Fruit fly (Drosophila melanogaster) whole organism, wandering third instar larva: ENCODE results near the gene CycE.

Experiments used
- CG9705 ChIP-seq: fragments of 200-800 bp; sonication (Bioruptor generic); optimal IDR thresholded peaks from 2 replicates; lab custom pipeline; 2018; ENCODE audit warnings: missing biosample characterization, mild to moderate bottlenecking, missing genetic modification characterization
- GATAd ChIP-seq: sonication (Bioruptor generic); optimal IDR thresholded peaks from 2 replicates; lab custom pipeline; 2016; ENCODE audit warnings: missing biosample characterization, missing genetic modification characterization
- Myc ChIP-seq: fragments of >200 bp; optimal IDR thresholded peaks from 2 replicates; lab custom pipeline; 2017
- pan ChIP-seq: fragments of >200 bp; optimal IDR thresholded peaks from 2 replicates; lab custom pipeline; 2017
- usp ChIP-seq: fragments of >200 bp; optimal IDR thresholded peaks from 2 replicates; lab custom pipeline; 2017; ENCODE audit warnings: missing biosample characterization, missing genetic modification characterization

- TF ChIP-seq GATAd = no peak
- no peak for TF ChIP-seq pan (lab: Kevin White, UChicago)
- TF ChIP-seq CG9705 (GFP tag; lab: Kevin White, UChicago) = no peak
- TF ChIP-seq Myc (lab: Kevin White, UChicago) = no peak
- no peak for TF ChIP-seq usp (GFP tag; lab: Kevin White, UChicago)
Measured at dm6 chr2L:15782996-15783395, 35.0 kb upstream of the CycE start.
